Fruit fly (Drosophila melanogaster): ENCODE data around the gene CG43394.

The CG43394 gene

dm6 chr2L:8099050-8099449, 46.5 kb upstream of the CG43394 start (continued):
- TF ChIP-seq sug (tag; optimal IDR thresholded peaks at IDR 0.05) (peak; percentile 60), CG12769 (tag; optimal IDR thresholded peaks at IDR 0.05) (peak; percentile 73), CG4820 (GFP tag; optimal IDR thresholded peaks at IDR 0.05) (no peak), fd3F (GFP tag; optimal IDR thresholded peaks at IDR 0.05) (no peak), sd (tag; optimal IDR thresholded peaks at IDR 0.05) (peak; percentile 95), CG33213 (GFP tag; optimal IDR thresholded peaks at IDR 0.05) (no peak), CG17361 (GFP tag; IDR thresholded peaks at IDR 0.05) (no peak), bsh (GFP tag; optimal IDR thresholded peaks at IDR 0.05) (no peak), repo (GFP tag; optimal IDR thresholded peaks at IDR 0.05) (no peak), ara (GFP tag; IDR thresholded peaks at IDR 0.05) (no peak), CkIIα-i1 (GFP tag; IDR thresholded peaks at IDR 0.05) (no peak), fd64A (GFP tag; optimal IDR thresholded peaks at IDR 0.05) (no peak), CG12299 (tag; optimal IDR thresholded peaks at IDR 0.05) (no peak), CG7271 (tag; optimal IDR thresholded peaks at IDR 0.05) (no peak), CG12104 (GFP tag; optimal IDR thresholded peaks at IDR 0.05) (no peak), jing (GFP tag; optimal IDR thresholded peaks at IDR 0.05) (no peak)

- TF ChIP-seq CG12219 (GFP tag; optimal IDR thresholded peaks at IDR 0.05) (no peak), eve (GFP tag; optimal IDR thresholded peaks at IDR 0.05) (peak in 1 of 2 experiments; percentile 38), CG9437 (GFP tag; optimal IDR thresholded peaks at IDR 0.05) (peak; percentile 42), Nf-YB (GFP tag; optimal IDR thresholded peaks at IDR 0.05) (no peak), CG2116 (GFP tag; optimal IDR thresholded peaks at IDR 0.05) (no peak), ttk (GFP tag; IDR thresholded peaks at IDR 0.05) (no peak), CG8290 (GFP tag; optimal IDR thresholded peaks at IDR 0.05) (no peak), CG8290 (tag; optimal IDR thresholded peaks at IDR 0.05) (peak in 1 of 2 experiments; percentile 55), Ptx1 (GFP tag; IDR thresholded peaks at IDR 0.05) (peak; percentile 32; the same call in 1 of the 2 replicates), ATbp (GFP tag; optimal IDR thresholded peaks at IDR 0.05) (no peak), CG10321 (GFP tag; IDR thresholded peaks at IDR 0.05) (peak; percentile 81), twi (tag; optimal IDR thresholded peaks at IDR 0.05) (no peak), Ets65A (GFP tag) (peak; percentile 71), CG7372 (GFP tag; IDR thresholded peaks at IDR 0.05) (peak; percentile 85), Hsf (GFP tag; optimal IDR thresholded peaks at IDR 0.05) (no peak), Bdp1 (GFP tag; optimal IDR thresholded peaks at IDR 0.05) (no peak), luna (GFP tag; optimal IDR thresholded peaks at IDR 0.05) (no peak), Bgb (GFP tag; IDR thresholded peaks at IDR 0.05; ENCODE audit: partially characterized antibody) (0 out of 2 replicates have a peak, but pooled peaks have one; percentile 25), mirr (GFP tag; optimal IDR thresholded peaks at IDR 0.05) (peak; percentile 27), sd (tag; optimal IDR thresholded peaks at IDR 0.05) (peak; percentile 68), CG3847 (GFP tag; IDR thresholded peaks at IDR 0.05) (0 out of 2 replicates have a peak, but pooled peaks have one; percentile 21), Scr (GFP tag; IDR thresholded peaks at IDR 0.05; ENCODE audit: partially characterized antibody) (0 out of 2 replicates have a peak, but pooled peaks have one; percentile 14), cg (GFP tag; optimal IDR thresholded peaks at IDR 0.05) (peak; percentile 55), gce (GFP tag; IDR thresholded peaks at IDR 0.05) (peak; percentile 49; the same call in 1 of the 3 replicates), CG12769 (tag; optimal IDR thresholded peaks at IDR 0.05) (peak; percentile 66), Rfx (GFP tag; IDR thresholded peaks at IDR 0.05) (0 out of 2 replicates have a peak, but pooled peaks have one; percentile 11), CG10565 (GFP tag; optimal IDR thresholded peaks at IDR 0.05) (no peak), hb (GFP tag; IDR thresholded peaks at IDR 0.05; ENCODE audit: partially characterized antibody) (no peak), CG11695 (GFP tag; IDR thresholded peaks at IDR 0.05) (0 out of 3 replicates have a peak, but pooled peaks have one; percentile 24), otp (GFP tag; IDR thresholded peaks at IDR 0.05) (0 out of 3 replicates have a peak, but pooled peaks have one; percentile 23), tio (GFP tag; optimal IDR thresholded peaks at IDR 0.05) (peak; percentile 23), az2 (GFP tag; optimal IDR thresholded peaks at IDR 0.05) (peak; percentile 13), Oaz (GFP tag; IDR thresholded peaks at IDR 0.05) (0 out of 2 replicates have a peak, but pooled peaks have one; percentile 20), sens (GFP tag) (peak; percentile 79), Antp (GFP tag; optimal IDR thresholded peaks at IDR 0.05) (no peak)
Observed at dm6 chr2L:8099615-8100375, 45.8 kb upstream of the CG43394 start.

All from whole organism, embryonic.